Worm (Caenorhabditis elegans) whole organism, late embryonic: ENCODE results near the gene T24B8.3.

Experiments
- C08G9.2 ChIP-seq: sonication (generic microtip); optimal IDR thresholded peaks from 2 replicates; lab custom pipeline; 2016; ENCODE audit warnings: mild to moderate bottlenecking, missing genetic modification characterization, moderate library complexity, missing compliant biosample characterization
- C38D4.7 ChIP-seq: fragments of 200-800 bp; sonication (Bioruptor generic); optimal IDR thresholded peaks from 2 replicates; lab custom pipeline; 2018; ENCODE audit warnings: mild to moderate bottlenecking, missing genetic modification characterization, moderate library complexity, missing compliant biosample characterization
- F13H6.1 ChIP-seq: sonication (generic microtip); optimal IDR thresholded peaks from 2 replicates; lab custom pipeline; 2016; ENCODE audit warnings: missing genetic modification characterization, missing compliant biosample characterization
- Y22D7AL.16 ChIP-seq: sonication (generic microtip); optimal IDR thresholded peaks from 2 replicates; lab custom pipeline; 2016; ENCODE audit warnings: missing genetic modification characterization, missing compliant biosample characterization
- ama-1 ChIP-seq: fragments of 150-350 bp; optimal IDR thresholded peaks from 2 replicates; lab custom pipeline; 2014
- ceh-19 ChIP-seq: fragments of 200-800 bp; sonication (Bioruptor generic); optimal IDR thresholded peaks from 2 replicates; lab custom pipeline; 2018; ENCODE audit warnings: mild to moderate bottlenecking, missing genetic modification characterization, missing compliant biosample characterization
- ceh-30 ChIP-seq: fragments of 150-350 bp; optimal IDR thresholded peaks from 2 replicates; lab custom pipeline; 2014; ENCODE audit warnings: missing biosample characterization, missing genetic modification characterization
- ceh-34 ChIP-seq: sonication (generic microtip); optimal IDR thresholded peaks from 2 replicates; lab custom pipeline; 2016; ENCODE audit warnings: mild to moderate bottlenecking, missing genetic modification characterization, missing compliant biosample characterization
- ceh-6 ChIP-seq: fragments of 200-800 bp; sonication (Bioruptor generic); optimal IDR thresholded peaks from 2 replicates; lab custom pipeline; 2018; ENCODE audit warnings: mild to moderate bottlenecking, missing genetic modification characterization, missing compliant biosample characterization
- dmd-4 ChIP-seq: sonication (generic microtip); optimal IDR thresholded peaks from 2 replicates; lab custom pipeline; 2016; ENCODE audit warnings: borderline replicate concordance, missing genetic modification characterization, missing compliant biosample characterization
- dve-1 ChIP-seq: sonication (generic microtip); optimal IDR thresholded peaks from 2 replicates; lab custom pipeline; 2017; ENCODE audit warnings: antibody characterized with exemption, mild to moderate bottlenecking, missing genetic modification characterization, missing compliant biosample characterization
- elt-2 ChIP-seq: sonication (generic microtip); optimal IDR thresholded peaks from 2 replicates; lab custom pipeline; 2016; ENCODE audit warnings: missing genetic modification reagents, missing genetic modification characterization, missing compliant biosample characterization
- fkh-10 ChIP-seq: fragments of 150-350 bp; optimal IDR thresholded peaks from 2 replicates; lab custom pipeline; 2014; ENCODE audit warnings: missing biosample characterization, missing genetic modification reagents, missing genetic modification characterization
- fkh-6 ChIP-seq: sonication (generic microtip); optimal IDR thresholded peaks from 2 replicates; lab custom pipeline; 2016; ENCODE audit warnings: missing genetic modification characterization, missing compliant biosample characterization
- gmeb-2 ChIP-seq: sonication (generic microtip); optimal IDR thresholded peaks from 2 replicates; lab custom pipeline; 2016; ENCODE audit warnings: missing genetic modification characterization, inconsistent platforms, missing compliant biosample characterization
- hlh-15 ChIP-seq: sonication (generic microtip); optimal IDR thresholded peaks from 2 replicates; lab custom pipeline; 2016; ENCODE audit warnings: missing genetic modification characterization, missing compliant biosample characterization
- hlh-30 ChIP-seq: sonication (generic microtip); optimal IDR thresholded peaks from 2 replicates; lab custom pipeline; 2017; ENCODE audit warnings: antibody characterized with exemption, missing genetic modification characterization, missing compliant biosample characterization; ENCODE audit not compliant: insufficient read depth
- hlh-6 ChIP-seq: sonication (generic microtip); optimal IDR thresholded peaks from 2 replicates; lab custom pipeline; 2016; ENCODE audit warnings: missing genotype, missing genetic modification characterization, missing compliant biosample characterization
- hlh-8 ChIP-seq: sonication (generic microtip); optimal IDR thresholded peaks from 2 replicates; lab custom pipeline; 2016; ENCODE audit warnings: missing genotype, missing genetic modification characterization, missing compliant biosample characterization
- lim-6 ChIP-seq: sonication (generic microtip); optimal IDR thresholded peaks from 2 replicates; lab custom pipeline; 2016; ENCODE audit warnings: missing genetic modification characterization, missing compliant biosample characterization
- lin-11 ChIP-seq: fragments of 200-800 bp; sonication (Bioruptor generic); optimal IDR thresholded peaks from 2 replicates; lab custom pipeline; 2018; ENCODE audit warnings: mild to moderate bottlenecking, missing genetic modification characterization, missing compliant biosample characterization
- madf-2 ChIP-seq: sonication (generic microtip); optimal IDR thresholded peaks from 2 replicates; lab custom pipeline; 2017; ENCODE audit warnings: missing genetic modification characterization, missing compliant biosample characterization
- nfya-1 ChIP-seq: sonication (generic microtip); optimal IDR thresholded peaks from 2 replicates; lab custom pipeline; 2017; ENCODE audit warnings: missing genetic modification characterization, mild to moderate bottlenecking, missing compliant biosample characterization, antibody characterized with exemption, moderate library complexity
- nhr-11 ChIP-seq: fragments of 150-350 bp; optimal IDR thresholded peaks from 2 replicates; lab custom pipeline; 2014; ENCODE audit warnings: missing biosample characterization, missing genetic modification characterization
- npax-4 ChIP-seq: sonication (generic microtip); optimal IDR thresholded peaks from 2 replicates; lab custom pipeline; 2016; ENCODE audit warnings: missing genetic modification characterization, missing compliant biosample characterization
- odd-2 ChIP-seq: sonication (generic microtip); optimal IDR thresholded peaks from 2 replicates; lab custom pipeline; 2017; ENCODE audit warnings: antibody characterized with exemption, mild to moderate bottlenecking, missing genetic modification characterization, missing compliant biosample characterization
- pat-9 ChIP-seq: fragments of 200-800 bp; sonication (Bioruptor generic); optimal IDR thresholded peaks from 2 replicates; lab custom pipeline; 2018; ENCODE audit warnings: mild to moderate bottlenecking, missing genetic modification characterization, moderate library complexity, missing compliant biosample characterization
- pax-1 ChIP-seq: fragments of 150-350 bp; optimal IDR thresholded peaks from 2 replicates; lab custom pipeline; 2014; ENCODE audit warnings: missing biosample characterization, missing genetic modification characterization
- pha-4 ChIP-seq: fragments of 150-350 bp; optimal IDR thresholded peaks from 2 replicates; lab custom pipeline; 2018; ENCODE audit warnings: missing biosample characterization, missing genetic modification reagents, missing genetic modification characterization
- pqm-1 ChIP-seq: sonication (generic microtip); optimal IDR thresholded peaks from 2 replicates; lab custom pipeline; 2016; ENCODE audit warnings: missing genetic modification characterization, missing compliant biosample characterization
- syd-9 ChIP-seq: sonication (generic microtip); optimal IDR thresholded peaks from 2 replicates; lab custom pipeline; 2016; ENCODE audit warnings: mild to moderate bottlenecking, missing genetic modification characterization, moderate library complexity, missing compliant biosample characterization
- tbx-2 ChIP-seq: sonication (generic microtip); optimal IDR thresholded peaks from 2 replicates; lab custom pipeline; 2016; ENCODE audit warnings: missing genetic modification characterization, missing compliant biosample characterization
- unc-42 ChIP-seq: sonication (generic microtip); optimal IDR thresholded peaks from 2 replicates; lab custom pipeline; 2016; ENCODE audit warnings: missing genotype, missing genetic modification characterization, missing compliant biosample characterization
- unc-55 ChIP-seq: sonication (generic microtip); optimal IDR thresholded peaks from 2 replicates; lab custom pipeline; 2017; ENCODE audit warnings: missing biosample characterization, missing genetic modification reagents, missing genetic modification characterization
- zip-5 ChIP-seq: sonication (generic microtip); optimal IDR thresholded peaks from 2 replicates; lab custom pipeline; 2016; ENCODE audit warnings: missing genetic modification characterization, missing compliant biosample characterization
- ztf-16 ChIP-seq: sonication (generic microtip); optimal IDR thresholded peaks from 2 replicates; lab custom pipeline; 2017; ENCODE audit warnings: missing genetic modification characterization, missing compliant biosample characterization

T24B8.3 gene

ce11 chrII:9026348-9026747 is 34.6 kb downstream of the T24B8.3 start:
- TF ChIP-seq pha-4 (tag; lab: Kevin White, UChicago) (no peak), unc-55 (GFP tag; lab: Kevin White, UChicago) (no peak), ama-1 (lab: Kevin White, UChicago) (no peak), nfya-1 (tag; lab: Kevin White, UChicago) (no peak), fkh-6 (tag; lab: Kevin White, UChicago) (no peak), hlh-15 (tag; lab: Kevin White, UChicago) (no peak), hlh-8 (tag; lab: Kevin White, UChicago) (no peak), fkh-10 (GFP tag; lab: Kevin White, UChicago) (no peak), tbx-2 (tag; lab: Kevin White, UChicago) (no peak), C38D4.7 (no peak), ceh-6 (GFP tag; lab: Kevin White, UChicago) (no peak), npax-4 (tag; lab: Kevin White, UChicago) (no peak), odd-2 (tag; lab: Kevin White, UChicago) (no peak), nhr-11 (no peak), ceh-30 (tag; lab: Kevin White, UChicago) (no peak), ztf-16 (tag; lab: Kevin White, UChicago) (no peak), pat-9 (tag; lab: Kevin White, UChicago) (no peak), unc-42 (no peak)

- no peak for TF ChIP-seq C08G9.2 (tag; lab: Kevin White, UChicago)
- TF ChIP-seq madf-2 (tag; lab: Kevin White, UChicago): no peak
- no peak for TF ChIP-seq pha-4 (tag; lab: Kevin White, UChicago)
- TF ChIP-seq ama-1 (lab: Kevin White, UChicago): no peak
- no peak for TF ChIP-seq gmeb-2 (tag; lab: Kevin White, UChicago)
- no peak for TF ChIP-seq hlh-6 (tag; lab: Kevin White, UChicago)
These were observed 36.6 kb downstream of the T24B8.3 start for ce11 chrII:9024312-9024711.

ce11 chrII:9021625-9022024 is 39.3 kb downstream of the T24B8.3 start:
- TF ChIP-seq dmd-4 (tag; lab: Kevin White, UChicago) (no peak), C08G9.2 (tag; lab: Kevin White, UChicago) (no peak), tbx-2 (tag; lab: Kevin White, UChicago) (no peak), hlh-6 (tag; lab: Kevin White, UChicago) (no peak), lin-11 (tag; lab: Kevin White, UChicago) (no peak), elt-2 (no peak), pqm-1 (tag; lab: Kevin White, UChicago) (no peak), syd-9 (tag; lab: Kevin White, UChicago) (no peak), ceh-19 (GFP tag; lab: Kevin White, UChicago) (no peak), hlh-15 (tag; lab: Kevin White, UChicago) (no peak), F13H6.1 (tag; lab: Kevin White, UChicago) (no peak), lim-6 (tag; lab: Kevin White, UChicago) (no peak), hlh-30 (tag; lab: Kevin White, UChicago) (no peak), nfya-1 (tag; lab: Kevin White, UChicago) (no peak), ceh-34 (tag; lab: Kevin White, UChicago) (no peak), madf-2 (tag; lab: Kevin White, UChicago) (no peak), fkh-6 (tag; lab: Kevin White, UChicago) (no peak)

ce11 chrII:9019704-9020103 is 41.2 kb downstream of the T24B8.3 start, which contains the start of gene dep-1:
dep-1 (minus strand) TSS chrII:9019798.
- TF ChIP-seq dve-1 (no peak), zip-5 (tag; lab: Kevin White, UChicago) (no peak), Y22D7AL.16 (tag; lab: Kevin White, UChicago) (no peak), pax-1 (tag; lab: Kevin White, UChicago) (no peak), gmeb-2 (tag; lab: Kevin White, UChicago) (no peak), madf-2 (tag; lab: Kevin White, UChicago) (no peak)
- TF ChIP-seq, all 69 proteins: peak for 0
